Fruit fly (Drosophila melanogaster) whole organism, embryonic: ENCODE results near the gene Drsl5.
A peak's percentile ranks its signal among the peaks of the same experiment; 100 is the strongest.

ENCODE experiments used
- BtbVII ChIP-seq: fragments of 200-800 bp; sonication (Bioruptor generic); optimal IDR thresholded peaks from 3 replicates; lab custom pipeline; 2017; ENCODE audit warnings: missing biosample characterization, mild to moderate bottlenecking, missing genetic modification characterization
- CG10274 ChIP-seq: fragments of 200-800 bp; sonication (Bioruptor generic); optimal IDR thresholded peaks from 3 replicates; lab custom pipeline; 2017; ENCODE audit warnings: missing biosample characterization, mild to moderate bottlenecking, missing genetic modification characterization
- CG10366 ChIP-seq: fragments of 200-800 bp; sonication (Bioruptor generic); IDR thresholded peaks from 2 replicates; pipeline ENCODE4 v1.3.6; 2022; ENCODE audit warnings: missing biosample characterization, missing genetic modification characterization
- CG10543 ChIP-seq: fragments of 200-800 bp; sonication (Bioruptor generic); optimal IDR thresholded peaks from 3 replicates; lab custom pipeline; 2017; ENCODE audit warnings: missing biosample characterization, mild to moderate bottlenecking, missing genetic modification characterization, moderate library complexity
- CG10959 ChIP-seq: fragments of 200-800 bp; sonication (Bioruptor generic); IDR thresholded peaks from 2 replicates; pipeline ENCODE4 v1.3.6; 2022; ENCODE audit warnings: missing biosample characterization, missing genetic modification characterization
- CG13287 ChIP-seq: fragments of 200-800 bp; sonication (Bioruptor generic); IDR thresholded peaks from 2 replicates; pipeline ENCODE4 v1.3.6; 2022; ENCODE audit warnings: missing biosample characterization, missing genetic modification characterization; ENCODE audit not compliant: partially characterized antibody
- CG13624 ChIP-seq: fragments of 200-800 bp; sonication (Bioruptor generic); optimal IDR thresholded peaks from 2 replicates; lab custom pipeline; 2016; ENCODE audit warnings: missing biosample characterization, missing genetic modification characterization
- CG14050 ChIP-seq: fragments of 200-800 bp; sonication (Bioruptor generic); IDR thresholded peaks from 3 replicates; pipeline ENCODE4 v1.3.6; 2022; ENCODE audit warnings: missing biosample characterization, missing genetic modification characterization
- CG14710 ChIP-seq: fragments of 200-800 bp; sonication (Bioruptor generic); optimal IDR thresholded peaks from 3 replicates; lab custom pipeline; 2019; ENCODE audit warnings: missing biosample characterization, mild to moderate bottlenecking, missing genetic modification characterization, moderate library complexity
- CG1529 ChIP-seq: fragments of 200-800 bp; sonication (Bioruptor generic); optimal IDR thresholded peaks from 3 replicates; lab custom pipeline; 2018; ENCODE audit warnings: missing biosample characterization, missing genetic modification characterization
- CG17328 ChIP-seq: fragments of 200-800 bp; sonication (Bioruptor generic); IDR thresholded peaks from 2 replicates; pipeline ENCODE4 v1.3.6; 2022; ENCODE audit warnings: missing biosample characterization, missing genetic modification characterization
- CG18476 ChIP-seq: fragments of 200-800 bp; sonication (Bioruptor generic); optimal IDR thresholded peaks from 2 replicates; lab custom pipeline; 2016; ENCODE audit warnings: missing biosample characterization, mild to moderate bottlenecking, missing genetic modification characterization
- CG31224 ChIP-seq: fragments of 200-800 bp; sonication (Bioruptor generic); IDR thresholded peaks from 2 replicates; pipeline ENCODE4 v1.3.6; 2022; ENCODE audit warnings: missing biosample characterization, missing genetic modification characterization
- CG32532 ChIP-seq: fragments of 200-800 bp; sonication (Bioruptor generic); IDR thresholded peaks from 2 replicates; pipeline ENCODE4 v1.3.6; 2022; ENCODE audit warnings: missing biosample characterization, missing genetic modification characterization
- CG6683 ChIP-seq: fragments of 200-800 bp; sonication (Bioruptor generic); optimal IDR thresholded peaks from 2 replicates; lab custom pipeline; 2017; ENCODE audit warnings: missing biosample characterization, mild to moderate bottlenecking, missing genetic modification characterization, missing genetic modification reagents
- CG6689 ChIP-seq: fragments of 200-800 bp; sonication (Bioruptor generic); IDR thresholded peaks from 2 replicates; pipeline ENCODE4 v1.3.6; 2022; ENCODE audit warnings: missing biosample characterization, missing genetic modification characterization
- CG6765 ChIP-seq: fragments of 200-800 bp; sonication (Bioruptor generic); optimal IDR thresholded peaks from 3 replicates; lab custom pipeline; 2017; ENCODE audit warnings: missing biosample characterization, mild to moderate bottlenecking, missing genetic modification characterization
- CG7556 ChIP-seq: fragments of 200-800 bp; sonication (Bioruptor generic); optimal IDR thresholded peaks from 2 replicates; lab custom pipeline; 2017; ENCODE audit warnings: missing biosample characterization, mild to moderate bottlenecking, missing genetic modification characterization
- CG7963 ChIP-seq: fragments of 200-800 bp; sonication (Bioruptor generic); IDR thresholded peaks from 3 replicates; pipeline ENCODE4 v1.3.6; 2022; ENCODE audit warnings: missing biosample characterization, missing genetic modification characterization; ENCODE audit not compliant: partially characterized antibody
- CHES-1-like ChIP-seq: fragments of 200-800 bp; sonication (Bioruptor generic); optimal IDR thresholded peaks from 2 replicates; lab custom pipeline; 2016; ENCODE audit warnings: missing biosample characterization, missing genetic modification characterization
- CTCF ChIP-seq: fragments of 200-800 bp; sonication (Bioruptor generic); optimal IDR thresholded peaks from 2 replicates; lab custom pipeline; 2017; ENCODE audit warnings: missing biosample characterization, mild to moderate bottlenecking, missing genetic modification characterization, moderate library complexity
- Dbx ChIP-seq: fragments of 200-800 bp; sonication (Bioruptor generic); IDR thresholded peaks from 3 replicates; pipeline ENCODE4 v1.3.6; 2022; ENCODE audit warnings: missing biosample characterization, missing genetic modification characterization
- Dll ChIP-seq: fragments of 200-800 bp; sonication (Bioruptor generic); IDR thresholded peaks from 4 replicates; pipeline ENCODE4 v1.3.6; 2022; ENCODE audit warnings: missing biosample characterization, missing genetic modification characterization; ENCODE audit not compliant: partially characterized antibody
- Hand ChIP-seq: fragments of 200-800 bp; sonication (Bioruptor generic); optimal IDR thresholded peaks from 2 replicates; lab custom pipeline; 2017; ENCODE audit warnings: mild to moderate bottlenecking, missing biosample characterization, missing genetic modification reagents, missing genetic modification characterization
- HmgZ ChIP-seq: fragments of 200-800 bp; sonication (Bioruptor generic); optimal IDR thresholded peaks from 2 replicates; lab custom pipeline; 2018; ENCODE audit warnings: missing biosample characterization, mild to moderate bottlenecking, missing genetic modification characterization
- Hr78 ChIP-seq, 2 experiments: fragments of 200-800 bp in 1 of 2; fragments of >200 bp in 1 of 2; sonication (Bioruptor generic) in 1 of 2; optimal IDR thresholded peaks; 2 replicates each; lab custom pipeline; 2017 to 2019; ENCODE audit warnings: missing biosample characterization in 2 of 2, missing genetic modification characterization in 2 of 2, mild to moderate bottlenecking in 1 of 2, moderate library complexity in 1 of 2
- Med ChIP-seq: fragments of 200-800 bp; sonication (Bioruptor generic); peaks from one replicate; lab custom pipeline; 2016; ENCODE audit warnings: missing biosample characterization, missing genetic modification characterization, mild to moderate bottlenecking, inconsistent platforms, moderate library complexity
- NK7.1 ChIP-seq: fragments of 200-800 bp; sonication (Bioruptor generic); optimal IDR thresholded peaks from 3 replicates; lab custom pipeline; 2016; ENCODE audit warnings: missing biosample characterization, missing genetic modification characterization
- Rx ChIP-seq: fragments of 200-800 bp; sonication (Bioruptor generic); IDR thresholded peaks from 2 replicates; pipeline ENCODE4 v1.3.6; 2022; ENCODE audit warnings: missing biosample characterization, missing genetic modification characterization
- Scr ChIP-seq: fragments of 200-800 bp; sonication (Bioruptor generic); IDR thresholded peaks from 2 replicates; pipeline ENCODE4 v1.3.6; 2022; ENCODE audit warnings: missing biosample characterization, missing genetic modification characterization; ENCODE audit not compliant: partially characterized antibody
- Sox100B ChIP-seq: fragments of 200-800 bp; sonication (Bioruptor generic); optimal IDR thresholded peaks from 3 replicates; lab custom pipeline; 2018; ENCODE audit warnings: missing biosample characterization, mild to moderate bottlenecking, missing genetic modification characterization
- Taf1 ChIP-seq: fragments of 200-800 bp; sonication (Bioruptor generic); IDR thresholded peaks from 2 replicates; pipeline ENCODE4 v1.3.6; 2022; ENCODE audit warnings: missing biosample characterization, missing genetic modification characterization
- abd-A ChIP-seq: fragments of 200-800 bp; sonication (Bioruptor generic); optimal IDR thresholded peaks from 3 replicates; lab custom pipeline; 2019; ENCODE audit warnings: missing biosample characterization, mild to moderate bottlenecking, missing genetic modification characterization, moderate library complexity
- ase ChIP-seq: fragments of 200-800 bp; sonication (Bioruptor generic); IDR thresholded peaks from 3 replicates; pipeline ENCODE4 v1.3.6; 2022; ENCODE audit warnings: missing biosample characterization, missing genetic modification characterization
- croc ChIP-seq: fragments of 200-800 bp; sonication (Bioruptor generic); conservative IDR thresholded peaks from 3 replicates; pipeline ENCODE4 v1.3.6; 2022; ENCODE audit warnings: missing biosample characterization, missing genetic modification characterization
- da ChIP-seq: fragments of 200-800 bp; sonication (Bioruptor generic); optimal IDR thresholded peaks from 2 replicates; lab custom pipeline; 2016; ENCODE audit warnings: missing biosample characterization, missing genetic modification characterization
- dpn ChIP-seq, 2 experiments: fragments of 200-800 bp; sonication (Bioruptor generic); optimal IDR thresholded peaks; 3 replicates each; lab custom pipeline; 2016; ENCODE audit warnings: missing biosample characterization in 2 of 2, missing genetic modification characterization in 2 of 2
- ems ChIP-seq: fragments of 200-800 bp; sonication (Bioruptor generic); optimal IDR thresholded peaks from 3 replicates; lab custom pipeline; 2016; ENCODE audit warnings: missing biosample characterization, missing genetic modification characterization
- her ChIP-seq: fragments of 200-800 bp; sonication (Bioruptor generic); optimal IDR thresholded peaks from 2 replicates; lab custom pipeline; 2016; ENCODE audit warnings: missing biosample characterization, missing genetic modification characterization
- knrl ChIP-seq: fragments of 200-800 bp; sonication (Bioruptor generic); IDR thresholded peaks from 3 replicates; pipeline ENCODE4 v1.3.6; 2022; ENCODE audit warnings: missing biosample characterization, missing genetic modification characterization; ENCODE audit not compliant: partially characterized antibody
- maf-S ChIP-seq: fragments of 200-800 bp; sonication (Bioruptor generic); optimal IDR thresholded peaks from 2 replicates; lab custom pipeline; 2016; ENCODE audit warnings: missing biosample characterization, missing genetic modification characterization
- nerfin-1 ChIP-seq: fragments of 200-800 bp; sonication (Bioruptor generic); optimal IDR thresholded peaks from 3 replicates; lab custom pipeline; 2019; ENCODE audit warnings: missing biosample characterization, mild to moderate bottlenecking, missing genetic modification characterization, moderate library complexity
- onecut ChIP-seq: fragments of 200-800 bp; sonication (Bioruptor generic); IDR thresholded peaks from 2 replicates; pipeline ENCODE4 v1.3.6; 2022; ENCODE audit warnings: missing biosample characterization, missing genetic modification characterization
- scrt ChIP-seq: fragments of 200-800 bp; sonication (Bioruptor generic); optimal IDR thresholded peaks from 2 replicates; lab custom pipeline; 2018; ENCODE audit warnings: missing biosample characterization, mild to moderate bottlenecking, missing genetic modification characterization, moderate library complexity
- slp2 ChIP-seq: fragments of 200-800 bp; sonication (Bioruptor generic); optimal IDR thresholded peaks from 2 replicates; lab custom pipeline; 2016; ENCODE audit warnings: missing biosample characterization, missing genetic modification characterization
- stc ChIP-seq: fragments of 200-800 bp; sonication (Bioruptor generic); IDR thresholded peaks from 2 replicates; pipeline ENCODE4 v1.3.6; 2022; ENCODE audit warnings: missing biosample characterization, missing genetic modification characterization
- tgo ChIP-seq: fragments of 200-800 bp; sonication (Bioruptor generic); IDR thresholded peaks from 3 replicates; pipeline ENCODE4 v1.3.6; 2022; ENCODE audit warnings: missing biosample characterization, missing genetic modification characterization
- tio ChIP-seq: fragments of 200-800 bp; sonication (Bioruptor generic); optimal IDR thresholded peaks from 2 replicates; lab custom pipeline; 2017; ENCODE audit warnings: missing biosample characterization, missing genetic modification characterization, inconsistent platforms
- tll ChIP-seq, 2 experiments: fragments of 200-800 bp in 1 of 2; fragments of >200 bp in 1 of 2; sonication (Bioruptor generic) in 1 of 2; optimal IDR thresholded peaks; 2 replicates each; lab custom pipeline; 2017 to 2019; ENCODE audit warnings: missing biosample characterization in 2 of 2, missing genetic modification characterization in 2 of 2, mild to moderate bottlenecking in 1 of 2, moderate library complexity in 1 of 2
- trem ChIP-seq: fragments of 200-800 bp; optimal IDR thresholded peaks from 3 replicates; lab custom pipeline; 2019; ENCODE audit warnings: missing biosample characterization, mild to moderate bottlenecking, missing genetic modification characterization, moderate library complexity
- usp ChIP-seq: fragments of >200 bp; optimal IDR thresholded peaks from 2 replicates; lab custom pipeline; 2017; ENCODE audit warnings: missing biosample characterization, missing genetic modification characterization
- wek ChIP-seq: fragments of 200-800 bp; sonication (Bioruptor generic); optimal IDR thresholded peaks from 3 replicates; lab custom pipeline; 2018; ENCODE audit warnings: missing biosample characterization, mild to moderate bottlenecking, missing genetic modification characterization, moderate library complexity

Drsl5 gene

DNA sequence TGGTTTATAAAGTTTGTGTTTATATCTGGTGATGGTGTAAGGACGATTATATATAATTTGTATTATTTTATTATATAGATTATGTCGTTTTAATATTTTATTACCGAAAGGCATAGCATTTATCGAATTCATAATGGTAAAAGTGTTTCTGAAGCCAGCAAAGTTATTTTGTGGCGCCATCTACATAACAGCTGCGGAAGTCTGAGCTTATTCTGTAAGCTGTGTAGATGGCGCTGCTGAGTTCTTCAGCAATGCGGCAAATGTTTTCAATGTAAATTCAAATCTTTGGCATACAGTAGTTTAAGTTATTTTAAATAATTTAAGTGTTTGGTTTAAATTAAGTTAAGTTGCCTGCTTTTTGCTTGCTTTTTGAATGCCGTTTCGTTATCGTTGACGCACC, 28.2 kb upstream of the Drsl5 start (continued):
- no peak for TF ChIP-seq scrt (GFP tag; lab: Kevin White, UChicago)
- TF ChIP-seq HmgZ (tag; lab: Kevin White, UChicago) = no peak
- TF ChIP-seq her (GFP tag; lab: Kevin White, UChicago) = no peak
- TF ChIP-seq ems (GFP tag; lab: Kevin White, UChicago) = no peak
- no peak for TF ChIP-seq maf-S (GFP tag; lab: Kevin White, UChicago)
- no peak for TF ChIP-seq BtbVII (GFP tag; lab: Kevin White, UChicago)
- peak; percentile 36; the same call in 1 of the 3 replicates for TF ChIP-seq tgo (GFP tag; lab: Robert Waterston, UW)
- no peak for TF ChIP-seq Rx (GFP tag; lab: Robert Waterston, UW)
- no peak for TF ChIP-seq usp (GFP tag; lab: Kevin White, UChicago)
- no peak for TF ChIP-seq NK7.1 (GFP tag; lab: Kevin White, UChicago)
- no peak for TF ChIP-seq nerfin-1
- no peak for TF ChIP-seq CG13624 (GFP tag; lab: Kevin White, UChicago)
- no peak for TF ChIP-seq knrl (GFP tag; lab: Robert Waterston, UW)
- no peak for TF ChIP-seq CG6765 (GFP tag; lab: Kevin White, UChicago)
- TF ChIP-seq onecut = peak; percentile 46
- TF ChIP-seq CG14710 (tag; lab: Kevin White, UChicago) = no peak
- no peak for TF ChIP-seq stc
- TF ChIP-seq CG6683 (GFP tag; lab: Kevin White, UChicago) = no peak
- TF ChIP-seq CHES-1-like (GFP tag; lab: Kevin White, UChicago) = no peak
- TF ChIP-seq Med (GFP tag; lab: Kevin White, UChicago) = peak; percentile 16
- no peak for TF ChIP-seq CG10543
- no peak for TF ChIP-seq tio (GFP tag; lab: Kevin White, UChicago)
- no peak for TF ChIP-seq CG13287 (GFP tag; lab: Robert Waterston, UW)
- TF ChIP-seq CG14050 (GFP tag; lab: Robert Waterston, UW) = no peak
- TF ChIP-seq abd-A (tag; lab: Kevin White, UChicago) = no peak
- no peak for TF ChIP-seq tll (GFP tag; optimal IDR thresholded peaks at IDR 0.05; lab: Kevin White, UChicago)
- no peak for TF ChIP-seq trem (tag; lab: Kevin White, UChicago)
- TF ChIP-seq CG32532 (GFP tag; lab: Robert Waterston, UW) = peak; percentile 86
- no peak for TF ChIP-seq CG1529 (GFP tag; lab: Kevin White, UChicago)
- TF ChIP-seq Taf1 (GFP tag; lab: Robert Waterston, UW) = no peak
- peak; percentile 44 for TF ChIP-seq CG10959 (GFP tag; lab: Robert Waterston, UW)
- no peak for TF ChIP-seq CG18476
- no peak for TF ChIP-seq Scr (GFP tag; lab: Robert Waterston, UW)
- no peak for TF ChIP-seq croc (GFP tag; lab: Robert Waterston, UW)
- TF ChIP-seq CTCF (GFP tag; lab: Kevin White, UChicago) = peak; percentile 98
- TF ChIP-seq CG31224 (GFP tag; lab: Robert Waterston, UW) = no peak
- TF ChIP-seq Hr78 (GFP tag; optimal IDR thresholded peaks at IDR 0.05; lab: Kevin White, UChicago) = no peak
- TF ChIP-seq da (GFP tag; lab: Kevin White, UChicago) = no peak
- no peak for TF ChIP-seq CG7556 (GFP tag; lab: Kevin White, UChicago)
- TF ChIP-seq Sox100B (GFP tag; lab: Kevin White, UChicago) = no peak
- TF ChIP-seq CG10274 (GFP tag; lab: Kevin White, UChicago) = no peak
- TF ChIP-seq Dbx = peak; percentile 50; the same call in 1 of the 3 replicates
- TF ChIP-seq CG10366 (GFP tag; lab: Robert Waterston, UW) = peak; percentile 48
- TF ChIP-seq CG6689 = no peak
- no peak for TF ChIP-seq slp2
- TF ChIP-seq dpn (GFP tag; optimal IDR thresholded peaks at IDR 0.05; lab: Kevin White, UChicago) = no peak
- no peak for TF ChIP-seq wek (GFP tag; lab: Kevin White, UChicago)
- no peak for TF ChIP-seq CG17328 (GFP tag; lab: Robert Waterston, UW)
- no peak for TF ChIP-seq Dll
- peak; percentile 57; the same call in 1 of the 3 replicates for TF ChIP-seq ase
- TF ChIP-seq Hand (GFP tag; lab: Kevin White, UChicago) = no peak
- TF ChIP-seq CG7963 = no peak
